Worm (Caenorhabditis elegans): ENCODE data around the gene mig-39.

Gene mig-39

ce11 chrIII:8425076-8425475, 41.8 kb upstream of the mig-39 start:
- peak; percentile 83 for TF ChIP-seq K12H6.12 (tag; optimal IDR thresholded peaks at IDR 0.05)
- TF ChIP-seq ztf-22 (GFP tag; optimal IDR thresholded peaks at IDR 0.05), result no peak
- TF ChIP-seq let-526 (GFP tag; IDR thresholded peaks at IDR 0.05), result 0 out of 2 replicates have a peak, but pooled peaks have one; percentile 40
- no peak for TF ChIP-seq hlh-26 (GFP tag; conservative IDR thresholded peaks at IDR 0.05)
- peak; percentile 61 for TF ChIP-seq unc-62 (GFP tag; optimal IDR thresholded peaks at IDR 0.05)
- no peak for TF ChIP-seq athp-1 (tag; optimal IDR thresholded peaks at IDR 0.05)
- peak; percentile 20 for TF ChIP-seq chd-7 (tag; optimal IDR thresholded peaks at IDR 0.05)
- peak; percentile 58; the same call in 1 of the 2 replicates for TF ChIP-seq ekl-4 (GFP tag; IDR thresholded peaks at IDR 0.05)
- no peak for TF ChIP-seq sea-2 (GFP tag; IDR thresholded peaks at IDR 0.05)
- no peak for TF ChIP-seq B0019.2 (GFP tag; conservative IDR thresholded peaks at IDR 0.05)
- peak; percentile 54 for TF ChIP-seq ztf-26 (tag; optimal IDR thresholded peaks at IDR 0.05)
- peak; percentile 27 for TF ChIP-seq snpc-1.1 (tag; optimal IDR thresholded peaks at IDR 0.05; ENCODE audit: insufficient read depth)
- TF ChIP-seq madf-10 (tag; optimal IDR thresholded peaks at IDR 0.05), result peak; percentile 65
- TF ChIP-seq hsf-1 (GFP tag; IDR thresholded peaks at IDR 0.05), result no peak
- no peak for TF ChIP-seq nhr-27 (tag; optimal IDR thresholded peaks at IDR 0.05)
- TF ChIP-seq lin-26 (GFP tag; IDR thresholded peaks at IDR 0.05), result peak; percentile 82
- TF ChIP-seq madf-6 (GFP tag; IDR thresholded peaks at IDR 0.05), result no peak
- peak; percentile 46 for TF ChIP-seq repo-1 (tag; optimal IDR thresholded peaks at IDR 0.05)
- TF ChIP-seq ztf-18 (tag; optimal IDR thresholded peaks at IDR 0.05), result peak; percentile 38
- TF ChIP-seq nhr-80 (tag; optimal IDR thresholded peaks at IDR 0.05), result peak; percentile 96
- TF ChIP-seq attf-5 (GFP tag; optimal IDR thresholded peaks at IDR 0.05), result peak; percentile 84
- no peak for TF ChIP-seq lsy-27 (tag; optimal IDR thresholded peaks at IDR 0.05; ENCODE audit: borderline replicate concordance, insufficient read depth)
- TF ChIP-seq Y53G8AR.9 (GFP tag; conservative IDR thresholded peaks at IDR 0.05), result no peak
- no peak for TF ChIP-seq ceh-91 (GFP tag; IDR thresholded peaks at IDR 0.05)
- no peak for TF ChIP-seq attf-6 (GFP tag; IDR thresholded peaks at IDR 0.05)
- peak; percentile 86 for TF ChIP-seq hmg-1.2 (GFP tag; IDR thresholded peaks at IDR 0.05)
- TF ChIP-seq die-1 (tag; optimal IDR thresholded peaks at IDR 0.05), result peak; percentile 25
- peak; percentile 63 for TF ChIP-seq rcor-1 (GFP tag; IDR thresholded peaks at IDR 0.05)
- TF ChIP-seq B0261.1 (tag; optimal IDR thresholded peaks at IDR 0.05), result no peak
- TF ChIP-seq aptf-3 (GFP tag; IDR thresholded peaks at IDR 0.05), result no peak
- TF ChIP-seq ets-4 (GFP tag; optimal IDR thresholded peaks at IDR 0.05), result peak; percentile 68
- TF ChIP-seq F52B5.7 (tag; optimal IDR thresholded peaks at IDR 0.05), result no peak
- TF ChIP-seq lir-1 (GFP tag; conservative IDR thresholded peaks at IDR 0.05), result 0 out of 2 replicates have a peak, but pooled peaks have one; percentile 9
- TF ChIP-seq F22D6.2 (tag; optimal IDR thresholded peaks at IDR 0.05), result peak; percentile 35
- peak; percentile 56 for TF ChIP-seq nhr-90 (tag; optimal IDR thresholded peaks at IDR 0.05)
- no peak for TF ChIP-seq snpc-4 (GFP tag; optimal IDR thresholded peaks at IDR 0.05)
- TF ChIP-seq snpc-4 (tag; optimal IDR thresholded peaks at IDR 0.05), result peak; percentile 22 to 64 (median 59)
- no peak for TF ChIP-seq ztf-6 (GFP tag; IDR thresholded peaks at IDR 0.05)
- no peak for TF ChIP-seq T07F8.4 (tag; optimal IDR thresholded peaks at IDR 0.05)
- peak; percentile 85 for TF ChIP-seq B0336.3 (GFP tag; IDR thresholded peaks at IDR 0.05)
- no peak for TF ChIP-seq hrde-1 (tag; optimal IDR thresholded peaks at IDR 0.05; ENCODE audit: borderline replicate concordance)
- TF ChIP-seq atf-7 (tag; optimal IDR thresholded peaks at IDR 0.05), result peak; percentile 34
- no peak for TF ChIP-seq Y53F4B.3 (GFP tag; IDR thresholded peaks at IDR 0.05)
- peak; percentile 83 for TF ChIP-seq dox-1 (GFP tag; IDR thresholded peaks at IDR 0.05)
- TF ChIP-seq nfya-2 (GFP tag; IDR thresholded peaks at IDR 0.05), result no peak
- no peak for TF ChIP-seq ztf-3 (GFP tag; optimal IDR thresholded peaks at IDR 0.05)
- no peak for TF ChIP-seq bed-2 (GFP tag; IDR thresholded peaks at IDR 0.05)
- TF ChIP-seq lin-54 (GFP tag; optimal IDR thresholded peaks at IDR 0.05), result peak; percentile 43
- peak; percentile 41 for TF ChIP-seq egrh-3 (GFP tag; IDR thresholded peaks at IDR 0.05)
